Worm (Caenorhabditis elegans) whole organism, late embryonic: ENCODE measurements around the gene sri-37.

Experiments
- C08G9.2 ChIP-seq: sonication (generic microtip); optimal IDR thresholded peaks from 2 replicates; lab custom pipeline; 2016; ENCODE audit warnings: mild to moderate bottlenecking, missing genetic modification characterization, moderate library complexity, missing compliant biosample characterization
- C38D4.7 ChIP-seq: fragments of 200-800 bp; sonication (Bioruptor generic); optimal IDR thresholded peaks from 2 replicates; lab custom pipeline; 2018; ENCODE audit warnings: mild to moderate bottlenecking, missing genetic modification characterization, moderate library complexity, missing compliant biosample characterization
- K02D7.2 ChIP-seq: sonication (generic microtip); optimal IDR thresholded peaks from 2 replicates; lab custom pipeline; 2017; ENCODE audit warnings: mild to moderate bottlenecking, missing genetic modification characterization, missing compliant biosample characterization
- Y22D7AL.16 ChIP-seq: sonication (generic microtip); optimal IDR thresholded peaks from 2 replicates; lab custom pipeline; 2016; ENCODE audit warnings: missing genetic modification characterization, missing compliant biosample characterization
- ahr-1 ChIP-seq: sonication (generic microtip); optimal IDR thresholded peaks from 2 replicates; lab custom pipeline; 2016; ENCODE audit warnings: missing genetic modification characterization, missing compliant biosample characterization
- ceh-18 ChIP-seq: sonication (generic microtip); optimal IDR thresholded peaks from 2 replicates; lab custom pipeline; 2016; ENCODE audit warnings: missing genetic modification characterization, missing compliant biosample characterization
- ceh-45 ChIP-seq: fragments of 200-800 bp; sonication (Bioruptor generic); IDR thresholded peaks from 2 replicates; pipeline ENCODE4 v1.3.6; 2022; ENCODE audit warnings: missing genetic modification reagents, missing genetic modification characterization, missing compliant biosample characterization
- ceh-9 ChIP-seq: sonication (generic microtip); optimal IDR thresholded peaks from 2 replicates; lab custom pipeline; 2016; ENCODE audit warnings: mild to moderate bottlenecking, missing genetic modification characterization, inconsistent platforms, missing compliant biosample characterization
- che-1 ChIP-seq: sonication (generic microtip); optimal IDR thresholded peaks from 2 replicates; lab custom pipeline; 2016; ENCODE audit warnings: mild to moderate bottlenecking, missing genetic modification characterization, missing compliant biosample characterization
- dmd-4 ChIP-seq: sonication (generic microtip); optimal IDR thresholded peaks from 2 replicates; lab custom pipeline; 2016; ENCODE audit warnings: borderline replicate concordance, missing genetic modification characterization, missing compliant biosample characterization
- dve-1 ChIP-seq: sonication (generic microtip); optimal IDR thresholded peaks from 2 replicates; lab custom pipeline; 2017; ENCODE audit warnings: antibody characterized with exemption, mild to moderate bottlenecking, missing genetic modification characterization, missing compliant biosample characterization
- elt-2 ChIP-seq: sonication (generic microtip); optimal IDR thresholded peaks from 2 replicates; lab custom pipeline; 2016; ENCODE audit warnings: missing genetic modification reagents, missing genetic modification characterization, missing compliant biosample characterization
- fax-1 ChIP-seq: sonication (generic microtip); optimal IDR thresholded peaks from 2 replicates; lab custom pipeline; 2016; ENCODE audit warnings: missing genotype, missing genetic modification characterization, missing compliant biosample characterization
- fkh-10 ChIP-seq: fragments of 150-350 bp; optimal IDR thresholded peaks from 2 replicates; lab custom pipeline; 2014; ENCODE audit warnings: missing biosample characterization, missing genetic modification reagents, missing genetic modification characterization
- fkh-6 ChIP-seq: sonication (generic microtip); optimal IDR thresholded peaks from 2 replicates; lab custom pipeline; 2016; ENCODE audit warnings: missing genetic modification characterization, missing compliant biosample characterization
- gmeb-2 ChIP-seq: sonication (generic microtip); optimal IDR thresholded peaks from 2 replicates; lab custom pipeline; 2016; ENCODE audit warnings: missing genetic modification characterization, inconsistent platforms, missing compliant biosample characterization
- hlh-13 ChIP-seq: fragments of 200-800 bp; sonication (Bioruptor generic); optimal IDR thresholded peaks from 2 replicates; lab custom pipeline; 2018; ENCODE audit warnings: mild to moderate bottlenecking, missing genetic modification characterization, missing compliant biosample characterization
- hlh-8 ChIP-seq: sonication (generic microtip); optimal IDR thresholded peaks from 2 replicates; lab custom pipeline; 2016; ENCODE audit warnings: missing genotype, missing genetic modification characterization, missing compliant biosample characterization
- lim-6 ChIP-seq: sonication (generic microtip); optimal IDR thresholded peaks from 2 replicates; lab custom pipeline; 2016; ENCODE audit warnings: missing genetic modification characterization, missing compliant biosample characterization
- mec-3 ChIP-seq: sonication (generic microtip); optimal IDR thresholded peaks from 2 replicates; lab custom pipeline; 2016; ENCODE audit warnings: borderline replicate concordance, missing genetic modification characterization, missing compliant biosample characterization
- nhr-232 ChIP-seq: sonication (generic microtip); optimal IDR thresholded peaks from 2 replicates; lab custom pipeline; 2016; ENCODE audit warnings: missing genetic modification characterization, missing compliant biosample characterization
- odd-2 ChIP-seq: sonication (generic microtip); optimal IDR thresholded peaks from 2 replicates; lab custom pipeline; 2017; ENCODE audit warnings: antibody characterized with exemption, mild to moderate bottlenecking, missing genetic modification characterization, missing compliant biosample characterization
- pag-3 ChIP-seq: sonication (generic microtip); optimal IDR thresholded peaks from 2 replicates; lab custom pipeline; 2016; ENCODE audit warnings: missing compliant biosample characterization, missing genetic modification characterization, borderline replicate concordance
- pax-1 ChIP-seq: fragments of 150-350 bp; optimal IDR thresholded peaks from 2 replicates; lab custom pipeline; 2014; ENCODE audit warnings: missing biosample characterization, missing genetic modification characterization
- pha-2 ChIP-seq: sonication (generic microtip); optimal IDR thresholded peaks from 2 replicates; lab custom pipeline; 2017; ENCODE audit warnings: mild to moderate bottlenecking, missing genetic modification characterization, missing compliant biosample characterization
- pha-4 ChIP-seq: fragments of 150-350 bp; optimal IDR thresholded peaks from 2 replicates; lab custom pipeline; 2018; ENCODE audit warnings: missing biosample characterization, missing genetic modification reagents, missing genetic modification characterization
- pqm-1 ChIP-seq: sonication (generic microtip); optimal IDR thresholded peaks from 2 replicates; lab custom pipeline; 2016; ENCODE audit warnings: missing genetic modification characterization, missing compliant biosample characterization
- pros-1 ChIP-seq: fragments of 150-350 bp; optimal IDR thresholded peaks from 2 replicates; lab custom pipeline; 2014; ENCODE audit warnings: missing biosample characterization, missing genetic modification reagents, missing genetic modification characterization
- rnt-1 ChIP-seq: sonication (generic microtip); optimal IDR thresholded peaks from 2 replicates; lab custom pipeline; 2016; ENCODE audit warnings: missing genetic modification characterization, missing compliant biosample characterization
- sdc-2 ChIP-seq: sonication (generic microtip); optimal IDR thresholded peaks from 2 replicates; lab custom pipeline; 2016; ENCODE audit warnings: missing genotype, missing genetic modification characterization, missing compliant biosample characterization
- sox-2 ChIP-seq: fragments of 200-800 bp; sonication (Bioruptor generic); IDR thresholded peaks from 2 replicates; pipeline ENCODE4 v1.3.6; 2022; ENCODE audit warnings: missing genetic modification reagents, missing genetic modification characterization, missing compliant biosample characterization
- syd-9 ChIP-seq: sonication (generic microtip); optimal IDR thresholded peaks from 2 replicates; lab custom pipeline; 2016; ENCODE audit warnings: mild to moderate bottlenecking, missing genetic modification characterization, moderate library complexity, missing compliant biosample characterization
- tbx-7 ChIP-seq: sonication (generic microtip); optimal IDR thresholded peaks from 2 replicates; lab custom pipeline; 2016; ENCODE audit warnings: missing genotype, missing genetic modification characterization, missing compliant biosample characterization
- unc-3 ChIP-seq, 2 experiments: fragments of 200-800 bp in 1 of 2; sonication (Bioruptor generic) in 1 of 2; sonication (generic microtip) in 1 of 2; conservative IDR thresholded peaks in 1 of 2; optimal IDR thresholded peaks in 1 of 2; 2 replicates each; pipeline versions ENCODE4 v1.3.6 to Lab custom; 2016 to 2022; ENCODE audit warnings: missing compliant biosample characterization in 2 of 2, missing genetic modification characterization in 2 of 2, missing genetic modification reagents in 1 of 2
- unc-42 ChIP-seq: sonication (generic microtip); optimal IDR thresholded peaks from 2 replicates; lab custom pipeline; 2016; ENCODE audit warnings: missing genotype, missing genetic modification characterization, missing compliant biosample characterization
- ztf-16 ChIP-seq: sonication (generic microtip); optimal IDR thresholded peaks from 2 replicates; lab custom pipeline; 2017; ENCODE audit warnings: missing genetic modification characterization, missing compliant biosample characterization

The sri-37 gene

DNA sequence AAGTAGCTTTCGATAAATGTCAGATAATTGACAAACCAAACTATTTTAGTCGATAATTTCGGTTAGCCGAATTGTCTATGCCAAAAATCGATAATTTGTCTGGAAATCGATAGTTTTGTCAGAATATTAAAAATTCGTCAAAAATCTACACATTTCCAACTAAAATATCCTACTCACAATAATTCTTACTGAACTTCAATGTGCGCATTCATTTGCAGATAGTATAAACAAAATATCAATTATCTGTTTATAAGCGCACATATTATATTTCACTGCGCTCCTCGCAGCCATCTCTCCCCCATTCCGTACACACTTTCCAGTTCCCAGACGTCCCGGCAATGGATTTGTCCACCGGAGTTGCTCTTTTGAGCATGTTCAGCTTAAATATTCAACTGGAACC lies 4.6 kb upstream of the sri-37 start, which contains the start of gene lgc-28:
Gene lgc-28, plus strand, starts transcription at position 301 of the 400 bp plus-strand sequence.
- no peak for TF ChIP-seq fkh-6 (tag; lab: Kevin White, UChicago)
- TF ChIP-seq K02D7.2: no peak
- no peak for TF ChIP-seq C08G9.2
- TF ChIP-seq ceh-9 (tag; lab: Kevin White, UChicago): no peak
- TF ChIP-seq mec-3 (tag; lab: Kevin White, UChicago): no peak
- no peak for TF ChIP-seq lim-6 (tag; lab: Kevin White, UChicago)
- no peak for TF ChIP-seq elt-2 (tag; lab: Kevin White, UChicago)
- TF ChIP-seq che-1: no peak
- no peak for TF ChIP-seq dve-1
- TF ChIP-seq tbx-7 (tag; lab: Kevin White, UChicago): no peak
- TF ChIP-seq Y22D7AL.16 (tag; lab: Kevin White, UChicago): no peak
- no peak for TF ChIP-seq C38D4.7 (GFP tag; lab: Kevin White, UChicago)
- no peak for TF ChIP-seq ceh-18 (tag; lab: Kevin White, UChicago)
- no peak for TF ChIP-seq pqm-1 (tag; lab: Kevin White, UChicago)

- TF ChIP-seq fkh-6 (tag; lab: Kevin White, UChicago) (no peak), C08G9.2 (no peak), pha-4 (tag; lab: Kevin White, UChicago) (no peak), sox-2 (GFP tag; lab: Robert Waterston, UW) (no peak), fax-1 (tag; lab: Kevin White, UChicago) (no peak), pros-1 (tag; lab: Kevin White, UChicago) (no peak), pax-1 (tag; lab: Kevin White, UChicago) (no peak), fkh-10 (no peak)
These were observed 2.1 kb upstream of the sri-37 start, which contains the start of gene sri-71 for ce11 chrII:2627154-2627799. TSS of gene sri-71 (plus strand) at chrII:2627749.

- TF ChIP-seq fkh-6 (tag; lab: Kevin White, UChicago): no peak
- no peak for TF ChIP-seq hlh-13
- no peak for TF ChIP-seq unc-3 (GFP tag; conservative IDR thresholded peaks at IDR 0.05; lab: Robert Waterston, UW)
- TF ChIP-seq unc-3 (tag; optimal IDR thresholded peaks at IDR 0.05; lab: Kevin White, UChicago): no peak
- TF ChIP-seq ceh-45 (GFP tag; lab: Robert Waterston, UW): no peak
- no peak for TF ChIP-seq ceh-9 (tag; lab: Kevin White, UChicago)
- TF ChIP-seq syd-9 (tag; lab: Kevin White, UChicago): no peak
- TF ChIP-seq fkh-10: no peak
- no peak for TF ChIP-seq hlh-8 (tag; lab: Kevin White, UChicago)
- TF ChIP-seq pros-1 (tag; lab: Kevin White, UChicago): no peak
- TF ChIP-seq ahr-1: no peak
- no peak for TF ChIP-seq che-1
- no peak for TF ChIP-seq dve-1
- TF ChIP-seq ztf-16 (tag; lab: Kevin White, UChicago): no peak
- TF ChIP-seq nhr-232 (tag; lab: Kevin White, UChicago): no peak
- TF ChIP-seq, all 69 proteins: peak for 0
These were observed 969 bp upstream of the sri-37 start for ce11 chrII:2628401-2628800.

DNA sequence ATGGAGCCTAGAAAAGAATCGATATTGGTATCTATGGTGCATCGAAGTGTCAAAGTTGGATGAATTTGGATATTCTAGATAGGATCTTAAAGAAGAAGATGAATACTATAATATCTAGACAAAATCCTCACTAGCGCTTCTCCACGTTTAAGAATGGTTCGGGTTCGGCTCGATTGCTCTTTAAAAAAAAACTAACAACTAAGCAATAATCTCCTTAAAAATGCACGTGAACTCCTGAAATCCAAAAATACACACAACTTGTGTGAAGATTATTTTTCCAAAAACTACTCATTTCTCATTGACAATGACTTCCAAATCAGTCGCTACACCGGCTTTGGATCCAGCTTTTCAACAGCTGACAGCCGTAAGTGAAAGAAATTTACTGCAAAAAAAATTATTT lies 1.8 kb downstream of the sri-37 start, which contains the start of gene D2062.1:
Gene D2062.1, plus strand, starts transcription at position 301 of the 400 bp plus-strand sequence.
- TF ChIP-seq ceh-9 (tag; lab: Kevin White, UChicago) (no peak), gmeb-2 (tag; lab: Kevin White, UChicago) (no peak), unc-42 (tag; lab: Kevin White, UChicago) (no peak), odd-2 (tag; lab: Kevin White, UChicago) (no peak), rnt-1 (tag; lab: Kevin White, UChicago) (no peak), dmd-4 (tag; lab: Kevin White, UChicago) (no peak), fkh-6 (tag; lab: Kevin White, UChicago) (no peak), sdc-2 (tag; lab: Kevin White, UChicago) (no peak), fax-1 (tag; lab: Kevin White, UChicago) (no peak), pha-2 (tag; lab: Kevin White, UChicago) (no peak), pax-1 (tag; lab: Kevin White, UChicago) (no peak), pag-3 (tag; lab: Kevin White, UChicago) (no peak)
